Worm (Caenorhabditis elegans): Measurements from ENCODE around the gene T19C3.2.

Gene T19C3.2

ce11 chrIII:656660-657059 lies 39.3 kb upstream of the T19C3.2 start:
- TF ChIP-seq flh-1 (GFP tag; optimal IDR thresholded peaks at IDR 0.05) (no peak), drap-1 (GFP tag; optimal IDR thresholded peaks at IDR 0.05) (no peak), zip-8 (tag; optimal IDR thresholded peaks at IDR 0.05) (no peak), ces-1 (GFP tag; optimal IDR thresholded peaks at IDR 0.05) (no peak), nhr-237 (tag; optimal IDR thresholded peaks at IDR 0.05) (no peak), sem-2 (GFP tag; optimal IDR thresholded peaks at IDR 0.05) (no peak), ceh-39 (tag; optimal IDR thresholded peaks at IDR 0.05) (no peak), mab-5 (tag; optimal IDR thresholded peaks at IDR 0.05) (no peak), nhr-76 (tag; optimal IDR thresholded peaks at IDR 0.05) (no peak), ham-2 (GFP tag; optimal IDR thresholded peaks at IDR 0.05) (no peak), lsy-2 (tag; optimal IDR thresholded peaks at IDR 0.05) (no peak), mls-2 (tag; optimal IDR thresholded peaks at IDR 0.05) (no peak), cnd-1 (tag; optimal IDR thresholded peaks at IDR 0.05) (no peak)

DNA sequence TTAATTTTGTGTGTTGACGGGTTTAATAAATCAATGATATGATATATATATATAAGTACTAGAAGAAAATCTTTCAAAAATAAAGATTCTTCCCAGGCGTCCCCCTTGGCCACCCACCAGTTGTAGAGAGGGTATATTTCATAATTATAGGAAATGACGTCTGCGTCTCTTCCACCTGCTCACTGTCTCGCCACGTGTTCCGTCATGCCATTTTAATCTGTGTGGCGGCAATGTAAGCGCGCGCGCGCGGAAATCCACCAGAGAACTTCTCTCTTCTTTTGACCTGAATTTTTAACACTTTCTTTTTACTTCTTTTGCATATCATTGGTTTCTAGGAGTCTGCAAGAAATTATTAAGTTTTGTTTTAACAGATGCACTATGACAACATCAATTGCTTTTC lies 37.0 kb upstream of the T19C3.2 start:
- TF ChIP-seq unc-62 (GFP tag; optimal IDR thresholded peaks at IDR 0.05) (no peak), tbx-8 (GFP tag; optimal IDR thresholded peaks at IDR 0.05) (no peak), ztf-11 (tag; optimal IDR thresholded peaks at IDR 0.05) (no peak), mls-2 (tag; optimal IDR thresholded peaks at IDR 0.05) (peak; percentile 16), ham-2 (GFP tag; optimal IDR thresholded peaks at IDR 0.05) (peak; percentile 54), lin-13 (tag; optimal IDR thresholded peaks at IDR 0.05) (no peak)

DNA sequence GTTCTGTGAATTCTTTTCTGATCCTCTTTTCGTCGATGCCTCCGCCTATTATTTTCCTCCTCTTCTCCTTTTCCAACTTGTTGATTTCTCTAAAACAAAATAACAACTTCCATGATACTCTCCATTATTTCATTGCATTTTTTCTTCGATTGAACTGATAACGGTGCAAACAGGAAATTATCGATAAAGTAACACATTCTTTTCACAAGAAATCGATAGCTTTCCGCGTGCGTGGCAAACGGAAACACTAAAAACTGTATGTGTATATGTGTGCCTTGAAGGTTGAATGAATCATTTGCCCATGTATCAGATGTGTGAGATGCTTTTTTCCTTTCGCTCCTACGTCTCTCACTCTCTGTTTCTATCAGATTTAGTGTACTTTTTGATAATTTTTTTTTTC lies 34.2 kb upstream of the T19C3.2 start:
- no peak for TF ChIP-seq nhr-2 (tag; optimal IDR thresholded peaks at IDR 0.05)
- no peak for TF ChIP-seq unc-120 (tag; optimal IDR thresholded peaks at IDR 0.05; ENCODE audit: poor library complexity, severe bottlenecking)
- no peak for TF ChIP-seq bed-3 (GFP tag; optimal IDR thresholded peaks at IDR 0.05)
- no peak for TF ChIP-seq tbx-8 (GFP tag; optimal IDR thresholded peaks at IDR 0.05)
- no peak for TF ChIP-seq ceh-39 (tag; optimal IDR thresholded peaks at IDR 0.05)

- TF ChIP-seq sptf-1 (tag; optimal IDR thresholded peaks at IDR 0.05) (no peak), blmp-1 (tag; optimal IDR thresholded peaks at IDR 0.05) (no peak), zip-8 (tag; optimal IDR thresholded peaks at IDR 0.05) (no peak), mab-5 (tag; optimal IDR thresholded peaks at IDR 0.05) (no peak), sem-2 (GFP tag; optimal IDR thresholded peaks at IDR 0.05) (no peak)
These were observed 33.2 kb upstream of the T19C3.2 start for ce11 chrIII:650539-650938.

DNA sequence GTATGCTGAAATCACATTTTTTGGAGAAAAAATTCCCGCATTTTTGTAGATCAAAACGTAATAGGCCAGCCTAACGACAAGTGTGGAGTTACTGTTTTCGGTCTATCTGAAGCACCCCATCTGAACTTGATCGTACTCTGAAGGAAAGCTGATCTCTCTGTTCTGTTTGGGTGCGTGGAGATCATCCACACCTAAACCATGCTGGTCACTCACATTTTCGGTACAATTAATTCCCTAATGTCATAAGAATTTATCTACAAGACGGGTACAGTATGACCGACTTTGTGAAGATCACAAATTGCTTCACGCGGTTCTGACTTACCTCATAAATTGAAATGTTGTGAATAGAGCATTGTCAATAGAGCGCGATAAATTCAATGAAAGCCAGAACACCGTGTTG lies 32.6 kb upstream of the T19C3.2 start:
- TF ChIP-seq pha-4 (tag; optimal IDR thresholded peaks at IDR 0.05), result no peak
- no peak for TF ChIP-seq cnd-1 (tag; optimal IDR thresholded peaks at IDR 0.05)
- no peak for TF ChIP-seq lin-13 (tag; optimal IDR thresholded peaks at IDR 0.05)
- TF ChIP-seq mls-2 (tag; optimal IDR thresholded peaks at IDR 0.05), result no peak
- no peak for TF ChIP-seq ztf-11 (tag; optimal IDR thresholded peaks at IDR 0.05)
- TF ChIP-seq bed-3 (GFP tag; optimal IDR thresholded peaks at IDR 0.05), result no peak
- no peak for TF ChIP-seq elt-1 (tag; optimal IDR thresholded peaks at IDR 0.05; ENCODE audit: borderline replicate concordance, insufficient read depth)
- no peak for TF ChIP-seq ces-1 (GFP tag; optimal IDR thresholded peaks at IDR 0.05)
- no peak for TF ChIP-seq drap-1 (GFP tag; optimal IDR thresholded peaks at IDR 0.05)
- TF ChIP-seq ham-2 (GFP tag; optimal IDR thresholded peaks at IDR 0.05), result no peak

DNA sequence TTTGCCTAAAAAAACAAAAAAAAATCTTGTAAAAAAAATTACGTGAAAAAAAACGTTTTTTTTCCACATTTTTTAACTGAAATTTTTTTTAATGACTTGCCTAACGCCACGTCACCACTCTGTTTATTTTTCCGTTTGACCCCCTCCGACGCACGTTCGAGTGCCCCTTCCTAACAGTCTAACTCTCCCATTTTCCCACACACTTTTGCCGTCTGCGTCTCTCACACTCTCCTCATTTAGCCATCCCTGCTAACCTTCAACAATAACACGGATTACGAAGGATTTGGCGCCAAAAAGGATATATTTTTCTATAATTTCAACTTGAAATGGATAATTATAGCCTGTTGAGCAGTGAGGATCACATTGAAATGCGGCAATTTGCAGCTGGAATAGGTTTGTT lies 29.9 kb upstream of the T19C3.2 start:
- TF ChIP-seq sptf-1 (tag; optimal IDR thresholded peaks at IDR 0.05) (no peak), unc-62 (GFP tag; optimal IDR thresholded peaks at IDR 0.05) (no peak), nhr-237 (tag; optimal IDR thresholded peaks at IDR 0.05) (no peak), M03D4.4 (tag; optimal IDR thresholded peaks at IDR 0.05) (no peak), drap-1 (GFP tag; optimal IDR thresholded peaks at IDR 0.05) (no peak), ceh-39 (tag; optimal IDR thresholded peaks at IDR 0.05) (no peak), cnd-1 (tag; optimal IDR thresholded peaks at IDR 0.05) (no peak), lin-32 (GFP tag; optimal IDR thresholded peaks at IDR 0.05) (no peak), mab-5 (tag; optimal IDR thresholded peaks at IDR 0.05) (no peak), blmp-1 (tag; optimal IDR thresholded peaks at IDR 0.05) (no peak), unc-39 (tag; optimal IDR thresholded peaks at IDR 0.05) (no peak), pha-4 (tag; optimal IDR thresholded peaks at IDR 0.05) (peak; percentile 53), hlh-1 (tag; optimal IDR thresholded peaks at IDR 0.05) (no peak), lin-13 (tag; optimal IDR thresholded peaks at IDR 0.05) (no peak), mls-2 (tag; optimal IDR thresholded peaks at IDR 0.05) (no peak), tbx-8 (GFP tag; optimal IDR thresholded peaks at IDR 0.05) (no peak), ztf-11 (tag; optimal IDR thresholded peaks at IDR 0.05) (no peak), nhr-28 (tag; optimal IDR thresholded peaks at IDR 0.05) (no peak), elt-1 (tag; optimal IDR thresholded peaks at IDR 0.05; ENCODE audit: borderline replicate concordance, insufficient read depth) (no peak), unc-120 (tag; optimal IDR thresholded peaks at IDR 0.05; ENCODE audit: poor library complexity, severe bottlenecking) (peak; percentile 63), ceh-43 (GFP tag; optimal IDR thresholded peaks at IDR 0.05) (no peak), snpc-4 (tag; optimal IDR thresholded peaks at IDR 0.05) (no peak), flh-1 (GFP tag; optimal IDR thresholded peaks at IDR 0.05) (no peak), ces-1 (GFP tag; optimal IDR thresholded peaks at IDR 0.05) (no peak), nhr-76 (tag; optimal IDR thresholded peaks at IDR 0.05) (no peak), sem-2 (GFP tag; optimal IDR thresholded peaks at IDR 0.05) (no peak), nhr-12 (tag; optimal IDR thresholded peaks at IDR 0.05) (no peak), bed-3 (GFP tag; optimal IDR thresholded peaks at IDR 0.05) (no peak), ham-2 (GFP tag; optimal IDR thresholded peaks at IDR 0.05) (peak; percentile 92), nhr-2 (tag; optimal IDR thresholded peaks at IDR 0.05) (peak; percentile 1), elt-3 (tag; optimal IDR thresholded peaks at IDR 0.05) (no peak), ceh-83 (GFP tag; optimal IDR thresholded peaks at IDR 0.05) (no peak), lsy-2 (tag; optimal IDR thresholded peaks at IDR 0.05) (no peak), mep-1 (tag; optimal IDR thresholded peaks at IDR 0.05) (peak; percentile 14), zip-8 (tag; optimal IDR thresholded peaks at IDR 0.05) (no peak)
